Worm (Caenorhabditis elegans) whole organism, mixed stage, embryonic: Measurements from ENCODE around the gene C14C11.7.

Source experiments
- ceh-83 ChIP-seq: fragments of 200-800 bp; sonication (Bioruptor generic); optimal IDR thresholded peaks from 2 replicates; lab custom pipeline; 2018; ENCODE audit warnings: mild to moderate bottlenecking, missing genetic modification characterization, missing compliant biosample characterization
- elt-3 ChIP-seq: fragments of 150-350 bp; optimal IDR thresholded peaks from 2 replicates; lab custom pipeline; 2014; ENCODE audit warnings: missing biosample characterization, missing genetic modification characterization
- lin-13 ChIP-seq: fragments of 150-350 bp; optimal IDR thresholded peaks from 2 replicates; lab custom pipeline; 2014; ENCODE audit warnings: missing biosample characterization, missing genetic modification characterization
- lsy-2 ChIP-seq: fragments of 150-350 bp; optimal IDR thresholded peaks from 2 replicates; lab custom pipeline; 2014; ENCODE audit warnings: missing biosample characterization, missing genetic modification characterization
- mep-1 ChIP-seq: fragments of 150-350 bp; optimal IDR thresholded peaks from 2 replicates; lab custom pipeline; 2017; ENCODE audit warnings: missing biosample characterization, missing genetic modification reagents, missing genetic modification characterization, inconsistent platforms
- nhr-12 ChIP-seq: fragments of 150-350 bp; optimal IDR thresholded peaks from 2 replicates; lab custom pipeline; 2014; ENCODE audit warnings: missing biosample characterization, missing genetic modification characterization
- nhr-28 ChIP-seq: fragments of 150-350 bp; optimal IDR thresholded peaks from 2 replicates; lab custom pipeline; 2014; ENCODE audit warnings: missing biosample characterization, missing genetic modification characterization
- nhr-76 ChIP-seq: sonication (generic microtip); optimal IDR thresholded peaks from 2 replicates; lab custom pipeline; 2017; ENCODE audit warnings: missing biosample characterization, missing genetic modification characterization
- pha-4 ChIP-seq: fragments of 150-350 bp; optimal IDR thresholded peaks from 2 replicates; lab custom pipeline; 2018; ENCODE audit warnings: missing biosample characterization, missing genetic modification reagents, missing genetic modification characterization
- snpc-4 ChIP-seq: fragments of 150-350 bp; optimal IDR thresholded peaks from 2 replicates; lab custom pipeline; 2014; ENCODE audit warnings: missing biosample characterization, missing genetic modification characterization
- unc-62 ChIP-seq: fragments of 150-350 bp; optimal IDR thresholded peaks from 2 replicates; lab custom pipeline; 2014; ENCODE audit warnings: missing biosample characterization, missing genetic modification reagents, missing genetic modification characterization
- ztf-11 ChIP-seq: fragments of 150-350 bp; optimal IDR thresholded peaks from 2 replicates; lab custom pipeline; 2014; ENCODE audit warnings: missing biosample characterization, missing genetic modification characterization

DNA sequence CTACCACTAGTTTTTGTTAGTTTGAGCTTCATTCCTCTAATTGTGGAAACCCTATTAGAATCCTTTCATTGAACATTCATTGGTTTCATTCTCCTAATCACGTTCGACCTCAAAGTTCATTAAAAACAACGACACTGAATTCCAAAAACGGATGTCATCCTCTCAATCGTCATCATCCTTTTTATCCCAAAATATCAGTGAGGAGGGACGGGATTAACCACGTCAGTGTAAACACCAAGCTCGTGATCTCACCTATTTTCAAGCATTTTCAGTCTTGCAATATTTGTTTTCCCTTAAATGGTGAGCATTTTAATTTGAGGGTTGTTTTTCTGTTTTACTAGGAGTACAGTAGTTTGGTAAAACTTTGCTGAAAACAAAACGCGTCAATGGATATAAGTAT lies 38.6 kb upstream of the C14C11.7 start:
- TF ChIP-seq ztf-11 (no peak), nhr-12 (tag; lab: Kevin White, UChicago) (no peak), unc-62 (GFP tag; lab: Kevin White, UChicago) (no peak), mep-1 (tag; lab: Kevin White, UChicago) (no peak), lin-13 (no peak), nhr-76 (tag; lab: Kevin White, UChicago) (no peak), pha-4 (no peak), nhr-28 (tag; lab: Kevin White, UChicago) (no peak), lsy-2 (tag; lab: Kevin White, UChicago) (no peak), ceh-83 (GFP tag; lab: Kevin White, UChicago) (no peak), snpc-4 (tag; lab: Kevin White, UChicago) (no peak), elt-3 (tag; lab: Kevin White, UChicago) (no peak)
